Fruit fly (Drosophila melanogaster) ovary, adult (tissue): Measurements from ENCODE around the gene spi.

Experiments
- CG17801 ChIP-seq: fragments of 200-800 bp; optimal IDR thresholded peaks from 2 replicates; lab custom pipeline; 2019; ENCODE audit warnings: missing biosample characterization, mild to moderate bottlenecking, missing genetic modification characterization, moderate library complexity; ENCODE audit not compliant: partially characterized antibody

spi gene

dm6 chr2L:19577187-19577765 lies at the start of gene spi, which contains the start of gene msb1l:
spi (minus strand) TSS chr2L:19577315.
msb1l (plus strand) TSS chr2L:19577701.
- peak; percentile 17 for TF ChIP-seq CG17801 (GFP tag; lab: Kevin White, UChicago)

- no peak for TF ChIP-seq CG17801 (GFP tag; lab: Kevin White, UChicago)
These were observed 29.2 kb upstream of the spi start, which contains the start of gene CG46244 for dm6 chr2L:19606318-19606717. CG46244 (plus strand) TSS chr2L:19606569.

- no peak for TF ChIP-seq CG17801 (GFP tag; lab: Kevin White, UChicago)
These were observed 28.3 kb upstream of the spi start for dm6 chr2L:19605365-19605921.

DNA sequence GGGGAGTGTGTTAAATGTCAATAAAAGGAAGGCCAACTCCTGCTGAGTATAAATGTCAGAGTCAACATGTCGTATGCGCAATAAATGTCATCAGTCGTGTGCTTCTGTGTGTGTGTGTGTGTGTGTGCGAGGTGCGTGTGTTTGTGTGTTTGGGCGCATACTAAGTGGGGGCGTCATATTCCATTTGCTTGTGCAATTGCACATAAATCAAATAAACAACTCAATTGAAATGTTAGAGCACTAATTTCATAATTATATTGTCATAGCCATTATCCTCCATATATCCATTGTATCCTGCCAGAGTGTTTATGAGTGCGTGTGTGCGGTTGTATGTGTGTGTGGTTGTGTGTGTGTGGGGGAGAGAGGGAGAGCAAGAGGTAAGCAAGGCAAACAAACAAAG lies 17.0 kb upstream of the spi start:
- no peak for TF ChIP-seq CG17801 (GFP tag; lab: Kevin White, UChicago)

- no peak for TF ChIP-seq CG17801 (GFP tag; lab: Kevin White, UChicago)
These were observed 13.5 kb upstream of the spi start for dm6 chr2L:19590629-19591028.

DNA sequence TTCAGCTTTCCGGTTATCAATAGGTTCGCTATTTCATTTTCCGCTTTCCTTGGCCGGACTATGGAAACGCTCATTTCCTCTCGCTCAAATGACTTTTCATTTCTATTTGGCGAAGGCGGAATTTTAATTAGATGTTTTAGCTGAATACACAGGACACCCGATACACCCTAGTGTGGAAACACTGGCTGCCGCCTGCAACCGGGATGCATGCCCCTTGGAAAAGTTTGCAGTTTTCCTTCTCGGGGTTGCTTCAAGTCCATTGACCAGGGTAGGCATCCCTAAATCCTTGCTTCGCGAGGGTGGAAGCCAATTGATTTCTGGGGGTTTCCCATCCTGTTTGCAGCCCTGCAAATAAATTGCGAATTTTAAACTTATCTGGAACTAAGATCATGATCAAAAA lies 11.8 kb upstream of the spi start:
- no peak for TF ChIP-seq CG17801 (GFP tag; lab: Kevin White, UChicago)

DNA sequence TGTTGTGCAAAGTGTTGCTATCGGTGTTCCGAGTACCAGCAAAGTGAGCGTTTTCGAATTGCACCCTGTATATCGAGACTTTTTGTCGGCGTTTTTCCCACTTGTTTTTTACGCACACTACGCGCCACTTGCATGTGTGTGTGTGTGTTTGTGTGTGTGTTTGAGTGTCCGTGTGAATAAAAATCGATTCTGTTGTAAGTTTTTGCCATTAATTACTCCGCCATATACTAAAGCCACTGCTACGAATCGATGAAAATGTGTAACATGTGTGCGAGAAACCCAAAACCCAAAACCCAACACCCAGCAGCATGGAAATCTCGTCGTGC lies 10.2 kb upstream of the spi start:
- TF ChIP-seq CG17801 (GFP tag; lab: Kevin White, UChicago), result no peak

dm6 chr2L:19586436-19587333 lies 9.6 kb upstream of the spi start, which contains the start of gene Lar:
Lar (plus strand) TSS chr2L:19586623.
- TF ChIP-seq CG17801 (GFP tag; lab: Kevin White, UChicago), result peak; percentile 34

DNA sequence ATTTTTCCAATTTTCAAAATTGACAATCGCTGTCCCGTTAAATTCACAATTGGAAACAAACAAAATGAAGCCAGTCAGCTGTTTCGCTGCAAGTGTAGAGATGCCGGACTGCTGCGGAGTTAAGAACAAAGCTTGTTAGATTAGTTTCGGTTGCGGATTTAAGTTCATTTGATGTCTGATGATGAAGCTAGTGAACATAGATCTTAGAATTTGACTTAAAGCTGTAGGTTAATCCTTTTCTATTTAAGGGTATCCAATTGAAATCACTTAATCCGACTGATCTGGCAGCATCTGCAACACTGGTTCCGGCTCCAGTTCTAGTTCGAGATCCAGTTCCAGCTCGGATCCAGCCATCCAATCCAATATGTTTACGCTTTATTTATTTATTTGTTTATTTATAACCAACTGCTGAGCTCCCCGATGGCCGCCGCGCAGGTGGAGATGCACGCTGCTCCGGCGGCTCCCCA lies 6.8 kb upstream of the spi start, which contains the start of the genes PCNA2 and CG10366:
Gene PCNA2 (minus strand): TSS at position 65 of the 467 bp plus-strand sequence.
Gene CG10366 (plus strand): TSS at position 310 of the 467 bp plus-strand sequence.
- TF ChIP-seq CG17801 (GFP tag; lab: Kevin White, UChicago), result peak; percentile 48

- TF ChIP-seq CG17801 (GFP tag; lab: Kevin White, UChicago), result peak; percentile 36
These were observed 5.1 kb upstream of the spi start, which contains the start of gene Hakai for dm6 chr2L:19582185-19582584. Hakai (minus strand) TSS chr2L:19582474.

DNA sequence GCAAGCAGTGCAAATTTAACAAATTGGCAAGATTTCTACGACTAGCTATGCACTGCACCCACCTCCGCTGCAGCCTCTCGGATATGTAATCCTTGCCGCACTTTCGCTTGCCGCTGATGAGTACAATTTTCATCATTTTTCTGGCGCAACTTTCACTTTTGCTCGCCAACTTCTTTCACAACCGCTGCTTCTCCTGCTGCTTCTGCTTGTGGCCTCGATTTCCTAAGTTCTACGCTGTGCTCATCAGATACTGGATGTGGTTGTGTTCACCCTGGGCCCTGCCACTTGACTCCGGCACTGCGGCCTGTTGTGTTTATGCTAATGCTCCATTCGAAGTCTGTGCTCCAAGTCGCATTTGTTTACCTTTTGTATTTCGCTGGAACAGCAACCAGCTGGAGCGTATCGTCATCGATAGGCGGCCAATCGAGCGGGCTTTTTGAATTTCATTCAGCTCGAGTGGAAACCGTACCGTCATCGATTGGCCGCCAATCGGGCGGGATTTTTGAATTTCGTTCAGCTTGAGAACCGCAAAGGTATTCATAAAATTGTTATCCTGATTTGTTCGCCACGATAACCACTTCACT lies 3.0 kb upstream of the spi start, which contains the start of gene Pmvk:
Gene Pmvk (minus strand): TSS at position 357 of the 584 bp plus-strand sequence.
- TF ChIP-seq CG17801 (GFP tag; lab: Kevin White, UChicago), result no peak

DNA sequence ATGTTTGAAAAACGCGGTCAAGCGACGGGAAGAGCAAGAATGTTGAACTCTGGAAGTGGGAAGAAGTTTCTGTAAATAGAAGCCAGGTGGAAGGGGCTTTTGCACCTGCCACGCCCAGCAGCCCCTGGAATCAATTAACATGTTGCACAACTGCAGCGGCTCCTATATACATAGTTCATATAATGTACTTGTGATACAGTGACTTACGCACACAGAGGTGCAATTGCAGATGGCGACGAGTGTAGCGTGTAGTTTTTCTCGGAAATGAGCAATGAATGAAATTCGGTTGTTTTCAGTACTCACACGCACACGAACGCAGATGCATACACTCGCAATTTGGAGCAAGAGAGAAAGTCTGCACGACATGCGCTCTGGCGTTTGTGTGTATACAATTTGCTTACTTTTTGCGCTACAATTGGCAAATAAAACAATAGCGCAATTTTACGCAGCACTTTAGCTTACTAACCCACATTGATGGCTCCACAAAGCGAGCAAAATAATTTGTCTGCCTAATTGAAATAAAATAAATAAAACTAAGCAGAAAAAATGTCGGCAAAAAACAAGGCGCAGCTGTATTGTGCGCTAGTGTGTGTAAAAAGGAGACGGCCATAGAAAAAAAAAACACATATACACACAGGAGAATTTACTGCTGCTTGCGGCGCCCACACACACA lies 680 bp downstream of the spi start:
- peak; percentile 56 for TF ChIP-seq CG17801 (GFP tag; lab: Kevin White, UChicago)

DNA sequence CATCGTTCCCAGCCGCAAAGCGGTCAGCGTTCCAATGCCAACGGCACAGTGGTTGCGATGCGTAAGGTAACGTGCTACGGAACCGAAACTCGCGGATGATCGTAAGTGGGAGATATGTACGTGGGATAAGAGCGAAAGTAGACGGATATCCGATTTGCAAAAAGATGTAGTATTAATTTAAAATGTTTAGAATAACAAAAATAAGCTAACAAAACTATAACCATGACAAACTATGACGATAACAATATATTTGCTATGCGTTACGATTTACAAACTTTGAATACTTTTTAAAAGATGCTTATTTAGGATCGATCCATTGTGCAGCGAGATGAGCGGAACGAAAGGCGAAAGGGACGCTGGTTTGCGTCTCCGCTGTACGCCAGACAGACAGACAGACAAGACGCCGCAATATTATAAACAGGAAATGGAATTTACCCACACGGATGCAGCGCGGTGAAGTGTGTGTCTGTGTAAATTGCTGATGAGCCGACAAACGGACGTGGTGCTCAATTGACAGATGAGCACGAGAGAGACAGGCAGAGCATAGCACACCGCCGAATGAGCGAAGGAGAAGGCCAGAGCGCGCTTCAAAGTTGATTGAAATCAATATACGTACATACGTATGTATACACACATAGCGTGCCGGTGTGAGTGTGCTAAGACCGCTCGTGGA lies 1.4 kb downstream of the spi start:
- TF ChIP-seq CG17801 (GFP tag; lab: Kevin White, UChicago), result peak; percentile 14
